Fruit fly (Drosophila melanogaster) whole organism, embryonic: ENCODE data around the gene rut.

Experiments
- BEAF-32 ChIP-seq: fragments of 200-800 bp; sonication (Bioruptor generic); optimal IDR thresholded peaks from 3 replicates; lab custom pipeline; 2017; ENCODE audit warnings: missing biosample characterization, missing genetic modification characterization, mild to moderate bottlenecking, moderate library complexity, missing genetic modification reagents
- CG14860 ChIP-seq: fragments of 200-800 bp; sonication (Bioruptor generic); IDR thresholded peaks from 3 replicates; pipeline ENCODE4 v1.3.6; 2022; ENCODE audit warnings: missing biosample characterization, missing genetic modification characterization; ENCODE audit not compliant: partially characterized antibody
- CG15011 ChIP-seq: fragments of 200-800 bp; sonication (Bioruptor generic); optimal IDR thresholded peaks from 3 replicates; lab custom pipeline; 2018; ENCODE audit warnings: missing biosample characterization, mild to moderate bottlenecking, missing genetic modification characterization
- CG15073 ChIP-seq: fragments of 200-800 bp; sonication (Bioruptor generic); optimal IDR thresholded peaks from 2 replicates; lab custom pipeline; 2016; ENCODE audit warnings: missing biosample characterization, missing genetic modification characterization
- CG1602 ChIP-seq: fragments of 200-800 bp; sonication (Bioruptor generic); optimal IDR thresholded peaks from 3 replicates; lab custom pipeline; 2016; ENCODE audit warnings: missing biosample characterization, missing genetic modification characterization
- CG16815 ChIP-seq: fragments of 200-800 bp; sonication (Bioruptor generic); optimal IDR thresholded peaks from 3 replicates; lab custom pipeline; 2017; ENCODE audit warnings: missing biosample characterization, mild to moderate bottlenecking, missing genetic modification characterization
- CG17829 ChIP-seq: fragments of 200-800 bp; optimal IDR thresholded peaks from 2 replicates; lab custom pipeline; 2019; ENCODE audit warnings: missing biosample characterization, mild to moderate bottlenecking, missing genetic modification characterization, moderate library complexity
- CG18764 ChIP-seq: fragments of 200-800 bp; sonication (Bioruptor generic); optimal IDR thresholded peaks from 3 replicates; lab custom pipeline; 2016; ENCODE audit warnings: missing biosample characterization, missing genetic modification characterization
- CG3281 ChIP-seq: fragments of 200-800 bp; sonication (Bioruptor generic); optimal IDR thresholded peaks from 3 replicates; lab custom pipeline; 2017; ENCODE audit warnings: missing biosample characterization, mild to moderate bottlenecking, missing genetic modification characterization
- CG34376 ChIP-seq: fragments of 200-800 bp; sonication (Bioruptor generic); optimal IDR thresholded peaks from 2 replicates; lab custom pipeline; 2018; ENCODE audit warnings: missing biosample characterization, mild to moderate bottlenecking, missing genetic modification characterization
- CG4360 ChIP-seq: fragments of 200-800 bp; sonication (Bioruptor generic); IDR thresholded peaks from 2 replicates; pipeline ENCODE4 v1.3.6; 2022; ENCODE audit warnings: missing biosample characterization, missing genetic modification characterization
- CG6254 ChIP-seq: fragments of 200-800 bp; sonication (Bioruptor generic); optimal IDR thresholded peaks from 3 replicates; lab custom pipeline; 2017; ENCODE audit warnings: mild to moderate bottlenecking, missing biosample characterization, missing genetic modification reagents, missing genetic modification characterization
- CG6791 ChIP-seq: fragments of 200-800 bp; sonication (Bioruptor generic); IDR thresholded peaks from 3 replicates; pipeline ENCODE4 v1.3.6; 2022; ENCODE audit warnings: missing biosample characterization, missing genetic modification characterization; ENCODE audit not compliant: partially characterized antibody
- CG8089 ChIP-seq: fragments of 200-800 bp; sonication (Bioruptor generic); optimal IDR thresholded peaks from 3 replicates; lab custom pipeline; 2016; ENCODE audit warnings: missing biosample characterization, missing genetic modification characterization
- CG8290 ChIP-seq, 3 experiments: fragments of 200-800 bp; sonication (Bioruptor generic); optimal IDR thresholded peaks; 2 replicates each; lab custom pipeline; 2016 to 2019; ENCODE audit warnings: missing biosample characterization in 3 of 3, missing genetic modification characterization in 3 of 3, mild to moderate bottlenecking in 2 of 3, moderate library complexity in 1 of 3
- CG8924 ChIP-seq: fragments of 200-800 bp; optimal IDR thresholded peaks from 3 replicates; lab custom pipeline; 2019; ENCODE audit warnings: missing biosample characterization, mild to moderate bottlenecking, missing genetic modification characterization, moderate library complexity
- CHES-1-like ChIP-seq: fragments of 200-800 bp; sonication (Bioruptor generic); optimal IDR thresholded peaks from 2 replicates; lab custom pipeline; 2016; ENCODE audit warnings: missing biosample characterization, missing genetic modification characterization
- D ChIP-seq, 2 experiments: fragments of 200-800 bp in 1 of 2; fragments of >200 bp in 1 of 2; sonication (Bioruptor generic) in 1 of 2; optimal IDR thresholded peaks; 2 replicates in 1 of 2; 3 replicates in 1 of 2; lab custom pipeline; 2017; ENCODE audit warnings: mild to moderate bottlenecking in 1 of 2, missing biosample characterization in 1 of 2, missing genetic modification characterization in 1 of 2, missing genetic modification reagents in 1 of 2
- D19A ChIP-seq: fragments of 200-800 bp; optimal IDR thresholded peaks from 3 replicates; lab custom pipeline; 2019; ENCODE audit warnings: missing biosample characterization, mild to moderate bottlenecking, missing genetic modification characterization, moderate library complexity
- Dbx ChIP-seq: fragments of 200-800 bp; sonication (Bioruptor generic); IDR thresholded peaks from 3 replicates; pipeline ENCODE4 v1.3.6; 2022; ENCODE audit warnings: missing biosample characterization, missing genetic modification characterization
- Doc2 ChIP-seq: fragments of 200-800 bp; sonication (Bioruptor generic); IDR thresholded peaks from 2 replicates; pipeline ENCODE4 v1.3.6; 2022; ENCODE audit warnings: missing biosample characterization, missing genetic modification characterization
- E2f2 ChIP-seq: fragments of 200-800 bp; sonication (Bioruptor generic); IDR thresholded peaks from 2 replicates; pipeline ENCODE4 v1.3.6; 2022; ENCODE audit warnings: missing biosample characterization, missing genetic modification characterization
- Ets97D ChIP-seq: fragments of 200-800 bp; sonication (Bioruptor generic); optimal IDR thresholded peaks from 3 replicates; lab custom pipeline; 2016; ENCODE audit warnings: missing biosample characterization, missing genetic modification characterization
- Fer3 ChIP-seq: fragments of 200-800 bp; sonication (Bioruptor generic); optimal IDR thresholded peaks from 2 replicates; lab custom pipeline; 2018; ENCODE audit warnings: missing biosample characterization, mild to moderate bottlenecking, missing genetic modification characterization, moderate library complexity
- H2.0 ChIP-seq: fragments of 200-800 bp; sonication (Bioruptor generic); IDR thresholded peaks from 2 replicates; pipeline ENCODE4 v1.3.6; 2022; ENCODE audit warnings: missing biosample characterization, missing genetic modification characterization
- HHEX ChIP-seq: fragments of 200-800 bp; sonication (Bioruptor generic); optimal IDR thresholded peaks from 3 replicates; lab custom pipeline; 2017; ENCODE audit warnings: missing biosample characterization, mild to moderate bottlenecking, missing genetic modification characterization, missing genetic modification reagents
- Myb ChIP-seq: fragments of 200-800 bp; sonication (Bioruptor generic); optimal IDR thresholded peaks from 2 replicates; lab custom pipeline; 2016; ENCODE audit warnings: missing biosample characterization, missing genetic modification characterization
- Oaz ChIP-seq: fragments of 200-800 bp; sonication (Bioruptor generic); IDR thresholded peaks from 2 replicates; pipeline ENCODE4 v1.3.6; 2022; ENCODE audit warnings: missing biosample characterization, missing genetic modification characterization
- Usf ChIP-seq: fragments of 200-800 bp; sonication (Bioruptor generic); optimal IDR thresholded peaks from 2 replicates; lab custom pipeline; 2017; ENCODE audit warnings: missing genotype, missing biosample characterization, missing genetic modification characterization
- Xbp1 ChIP-seq: fragments of 200-800 bp; sonication (Bioruptor generic); optimal IDR thresholded peaks from 3 replicates; lab custom pipeline; 2016; ENCODE audit warnings: missing biosample characterization, mild to moderate bottlenecking, missing genetic modification characterization
- amos ChIP-seq: fragments of 200-800 bp; sonication (Bioruptor generic); IDR thresholded peaks from 2 replicates; pipeline ENCODE4 v1.3.6; 2022; ENCODE audit warnings: missing biosample characterization, missing genetic modification characterization; ENCODE audit not compliant: partially characterized antibody
- ap ChIP-seq: fragments of 200-800 bp; sonication (Bioruptor generic); IDR thresholded peaks from 2 replicates; pipeline ENCODE4 v1.3.6; 2022; ENCODE audit warnings: missing biosample characterization, missing genetic modification characterization
- bab2 ChIP-seq: fragments of 200-800 bp; sonication (Bioruptor generic); optimal IDR thresholded peaks from 2 replicates; lab custom pipeline; 2016; ENCODE audit warnings: missing biosample characterization, missing genetic modification characterization
- bigmax ChIP-seq: fragments of 200-800 bp; sonication (Bioruptor generic); optimal IDR thresholded peaks from 2 replicates; lab custom pipeline; 2018; ENCODE audit warnings: missing biosample characterization, mild to moderate bottlenecking, missing genetic modification characterization
- caup ChIP-seq: fragments of 200-800 bp; sonication (Bioruptor generic); optimal IDR thresholded peaks from 3 replicates; lab custom pipeline; 2017; ENCODE audit warnings: missing biosample characterization, mild to moderate bottlenecking, missing genetic modification characterization, moderate library complexity; ENCODE audit not compliant: severe bottlenecking
- dimm ChIP-seq: fragments of 200-800 bp; sonication (Bioruptor generic); IDR thresholded peaks from 2 replicates; pipeline ENCODE4 v1.3.6; 2022; ENCODE audit warnings: missing biosample characterization, missing genetic modification characterization
- emc ChIP-seq: fragments of 200-800 bp; sonication (Bioruptor generic); optimal IDR thresholded peaks from 2 replicates; lab custom pipeline; 2016; ENCODE audit warnings: missing biosample characterization, missing genetic modification characterization
- gcm2 ChIP-seq: fragments of 200-800 bp; sonication (Bioruptor generic); optimal IDR thresholded peaks from 2 replicates; lab custom pipeline; 2016; ENCODE audit warnings: missing biosample characterization, missing genetic modification characterization
- her ChIP-seq: fragments of 200-800 bp; sonication (Bioruptor generic); optimal IDR thresholded peaks from 2 replicates; lab custom pipeline; 2016; ENCODE audit warnings: missing biosample characterization, missing genetic modification characterization
- lov ChIP-seq, 2 experiments: fragments of 200-800 bp in 1 of 2; fragments of >200 bp in 1 of 2; sonication (Bioruptor generic) in 1 of 2; IDR thresholded peaks in 1 of 2; optimal IDR thresholded peaks in 1 of 2; 2 replicates in 1 of 2; 3 replicates in 1 of 2; pipeline versions ENCODE4 v1.3.6 to Lab custom; 2017 to 2022; ENCODE audit warnings: missing biosample characterization in 1 of 2, missing genetic modification characterization in 1 of 2
- mld ChIP-seq: fragments of 200-800 bp; sonication (Bioruptor generic); IDR thresholded peaks from 3 replicates; pipeline ENCODE4 v1.3.6; 2022; ENCODE audit warnings: missing biosample characterization, missing genetic modification characterization; ENCODE audit not compliant: partially characterized antibody
- nom ChIP-seq: fragments of 200-800 bp; sonication (Bioruptor generic); optimal IDR thresholded peaks from 2 replicates; lab custom pipeline; 2017; ENCODE audit warnings: missing biosample characterization, missing genetic modification characterization, mild to moderate bottlenecking, moderate library complexity, missing genetic modification reagents
- schlank ChIP-seq: fragments of 200-800 bp; sonication (Bioruptor generic); optimal IDR thresholded peaks from 2 replicates; lab custom pipeline; 2018; ENCODE audit warnings: missing biosample characterization, mild to moderate bottlenecking, missing genetic modification characterization
- sob ChIP-seq: fragments of 200-800 bp; sonication (Bioruptor generic); IDR thresholded peaks from 2 replicates; pipeline ENCODE4 v1.3.6; 2022; ENCODE audit warnings: missing biosample characterization, missing genetic modification characterization
- stwl ChIP-seq: fragments of 200-800 bp; sonication (Bioruptor generic); optimal IDR thresholded peaks from 3 replicates; lab custom pipeline; 2018; ENCODE audit warnings: missing biosample characterization, mild to moderate bottlenecking, missing genetic modification characterization, moderate library complexity
- vvl ChIP-seq: fragments of 200-800 bp; sonication (Bioruptor generic); IDR thresholded peaks from 2 replicates; pipeline ENCODE4 v1.3.6; 2022; ENCODE audit warnings: missing biosample characterization, missing genetic modification characterization

rut gene

dm6 chrX:14839047-14839446 lies 13.2 kb upstream of the rut start, which contains the start of the genes CG32590 and Flo2 (continued):
- TF ChIP-seq CG6254 (peak; percentile 4), CG8089 (GFP tag; lab: Kevin White, UChicago) (peak; percentile 21), gcm2 (GFP tag; lab: Kevin White, UChicago) (no peak), CG6791 (GFP tag; lab: Robert Waterston, UW) (peak; percentile 94), CG1602 (peak; percentile 67), Fer3 (tag; lab: Kevin White, UChicago) (peak; percentile 69), CG14860 (GFP tag; lab: Robert Waterston, UW) (peak; percentile 99), CHES-1-like (GFP tag; lab: Kevin White, UChicago) (peak; percentile 77), vvl (GFP tag; lab: Robert Waterston, UW) (peak; percentile 90), D (optimal IDR thresholded peaks at IDR 0.05; lab: Kevin White, UChicago) (no peak), D (GFP tag; optimal IDR thresholded peaks at IDR 0.05; lab: Kevin White, UChicago) (no peak), CG18764 (GFP tag; lab: Kevin White, UChicago) (peak; percentile 56), Usf (GFP tag; lab: Kevin White, UChicago) (no peak), BEAF-32 (GFP tag; lab: Kevin White, UChicago) (peak; percentile 95), CG15011 (GFP tag; lab: Kevin White, UChicago) (no peak), ap (GFP tag; lab: Robert Waterston, UW) (peak; percentile 66; the same call in 1 of the 2 replicates), HHEX (GFP tag; lab: Kevin White, UChicago) (peak; percentile 57), her (peak; percentile 17), Xbp1 (peak; percentile 80), Doc2 (GFP tag; lab: Robert Waterston, UW) (0 out of 2 replicates have a peak, but pooled peaks have one; percentile 22), caup (peak; percentile 48), CG8924 (tag; lab: Kevin White, UChicago) (peak; percentile 61), CG15073 (no peak), D19A (peak; percentile 40), lov (optimal IDR thresholded peaks at IDR 0.05; lab: Kevin White, UChicago) (no peak), lov (GFP tag; IDR thresholded peaks at IDR 0.05; lab: Robert Waterston, UW) (peak; percentile 47; the same call in 1 of the 3 replicates), bigmax (GFP tag; lab: Kevin White, UChicago) (no peak), dimm (GFP tag; lab: Robert Waterston, UW) (0 out of 2 replicates have a peak, but pooled peaks have one; percentile 5), CG8290 (GFP tag; optimal IDR thresholded peaks at IDR 0.05; lab: Kevin White, UChicago) (peak; percentile 78), CG8290 (tag; optimal IDR thresholded peaks at IDR 0.05; lab: Kevin White, UChicago) (peak; percentile 54 to 78), CG34376 (peak; percentile 13), emc (peak; percentile 13), schlank (no peak), CG16815 (GFP tag; lab: Kevin White, UChicago) (peak; percentile 38), Myb (GFP tag; lab: Kevin White, UChicago) (peak; percentile 65), H2.0 (GFP tag; lab: Robert Waterston, UW) (peak; percentile 80), CG3281 (peak; percentile 17), Ets97D (GFP tag; lab: Kevin White, UChicago) (peak; percentile 72), stwl (tag; lab: Kevin White, UChicago) (peak; percentile 85), CG17829 (tag; lab: Kevin White, UChicago) (peak; percentile 69), Dbx (GFP tag; lab: Robert Waterston, UW) (peak; percentile 94), E2f2 (GFP tag; lab: Robert Waterston, UW) (peak; percentile 63), bab2 (GFP tag; lab: Kevin White, UChicago) (peak; percentile 54), Oaz (peak; percentile 72; the same call in 1 of the 2 replicates), amos (GFP tag; lab: Robert Waterston, UW) (peak; percentile 92), mld (GFP tag; lab: Robert Waterston, UW) (peak; percentile 96), nom (no peak), sob (GFP tag; lab: Robert Waterston, UW) (peak; percentile 89), CG4360 (no peak)
